Worm (Caenorhabditis elegans): ENCODE data around the gene acr-2.

- TF ChIP-seq nhr-76 (tag; optimal IDR thresholded peaks at IDR 0.05) (no peak), lin-13 (tag; optimal IDR thresholded peaks at IDR 0.05) (no peak), lsy-2 (tag; optimal IDR thresholded peaks at IDR 0.05) (no peak), nhr-237 (tag; optimal IDR thresholded peaks at IDR 0.05) (no peak), nhr-12 (tag; optimal IDR thresholded peaks at IDR 0.05) (no peak), pha-4 (tag; optimal IDR thresholded peaks at IDR 0.05) (no peak), elt-3 (tag; optimal IDR thresholded peaks at IDR 0.05) (no peak), nhr-28 (tag; optimal IDR thresholded peaks at IDR 0.05) (no peak)
Observed at ce11 chrX:6718595-6718994, 16.2 kb downstream of the acr-2 start, which contains the start of gene smf-2.
